Worm (Caenorhabditis elegans) whole organism, early embryonic: ENCODE measurements around the gene srj-21.

Experiments
- hmbx-1 ChIP-seq: sonication (generic microtip); optimal IDR thresholded peaks from 2 replicates; lab custom pipeline; 2016; ENCODE audit warnings: mild to moderate bottlenecking, missing genetic modification characterization, missing compliant biosample characterization
- tbx-11 ChIP-seq: fragments of 200-800 bp; sonication (Bioruptor generic); IDR thresholded peaks from 2 replicates; pipeline ENCODE4 v1.3.6; 2022; ENCODE audit warnings: missing genetic modification characterization, missing compliant biosample characterization

DNA sequence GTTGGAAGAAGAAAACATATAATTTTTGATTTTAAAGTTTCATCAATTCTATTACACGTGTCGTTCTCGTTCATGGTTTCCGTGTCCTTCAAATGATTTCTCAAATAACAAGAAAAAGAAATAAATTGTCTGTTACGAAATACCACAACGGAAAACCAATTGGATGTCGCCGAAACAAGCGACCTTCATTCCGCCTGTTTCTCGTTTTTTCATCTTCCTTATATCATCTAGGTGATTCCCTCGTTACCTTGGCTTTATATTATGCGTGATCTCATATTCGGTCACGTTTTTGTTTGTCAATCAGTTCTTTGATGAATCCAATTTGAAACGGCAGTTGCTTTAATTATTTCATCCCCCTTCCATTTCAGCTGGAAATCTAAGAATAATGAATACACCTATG, 12.0 kb downstream of the srj-21 start:
- TF ChIP-seq tbx-11 (GFP tag; lab: Robert Waterston, UW), result no peak
- no peak for TF ChIP-seq hmbx-1 (tag; lab: Kevin White, UChicago)
